Worm (Caenorhabditis elegans) whole organism, mixed stage, embryonic: ENCODE measurements around the gene mrpl-51.

Experiments used
- M03D4.4 ChIP-seq: sonication (generic microtip); optimal IDR thresholded peaks from 2 replicates; lab custom pipeline; 2017; ENCODE audit warnings: mild to moderate bottlenecking, missing genetic modification characterization, missing compliant biosample characterization
- bed-3 ChIP-seq: fragments of 200-800 bp; sonication (Bioruptor generic); optimal IDR thresholded peaks from 3 replicates; lab custom pipeline; 2018; ENCODE audit warnings: mild to moderate bottlenecking, missing genetic modification characterization, moderate library complexity, missing compliant biosample characterization
- blmp-1 ChIP-seq: fragments of 150-350 bp; optimal IDR thresholded peaks from 2 replicates; lab custom pipeline; 2014; ENCODE audit warnings: missing biosample characterization, missing genetic modification characterization
- ceh-43 ChIP-seq: fragments of 200-800 bp; sonication (Bioruptor generic); optimal IDR thresholded peaks from 2 replicates; lab custom pipeline; 2018; ENCODE audit warnings: mild to moderate bottlenecking, missing genetic modification characterization, moderate library complexity, missing compliant biosample characterization
- ceh-83 ChIP-seq: fragments of 200-800 bp; sonication (Bioruptor generic); optimal IDR thresholded peaks from 2 replicates; lab custom pipeline; 2018; ENCODE audit warnings: mild to moderate bottlenecking, missing genetic modification characterization, missing compliant biosample characterization
- ces-1 ChIP-seq: fragments of 150-350 bp; optimal IDR thresholded peaks from 2 replicates; lab custom pipeline; 2014; ENCODE audit warnings: missing biosample characterization, missing genetic modification reagents, missing genetic modification characterization
- cnd-1 ChIP-seq: fragments of 200-800 bp; sonication (Bioruptor generic); optimal IDR thresholded peaks from 2 replicates; lab custom pipeline; 2018; ENCODE audit warnings: mild to moderate bottlenecking, missing genetic modification characterization, missing compliant biosample characterization
- drap-1 ChIP-seq: fragments of 200-800 bp; sonication (Bioruptor generic); optimal IDR thresholded peaks from 3 replicates; lab custom pipeline; 2018; ENCODE audit warnings: mild to moderate bottlenecking, missing genetic modification characterization, missing compliant biosample characterization
- elt-1 ChIP-seq: sonication (generic microtip); optimal IDR thresholded peaks from 2 replicates; lab custom pipeline; 2017; ENCODE audit warnings: missing genetic modification characterization, mild to moderate bottlenecking, missing compliant biosample characterization, antibody characterized with exemption, moderate library complexity, borderline replicate concordance; ENCODE audit not compliant: insufficient read depth
- elt-3 ChIP-seq: fragments of 150-350 bp; optimal IDR thresholded peaks from 2 replicates; lab custom pipeline; 2014; ENCODE audit warnings: missing biosample characterization, missing genetic modification characterization
- flh-1 ChIP-seq: fragments of 200-800 bp; sonication (Bioruptor generic); optimal IDR thresholded peaks from 2 replicates; lab custom pipeline; 2018; ENCODE audit warnings: mild to moderate bottlenecking, missing genetic modification characterization, moderate library complexity, missing compliant biosample characterization
- ham-2 ChIP-seq: fragments of 200-800 bp; sonication (Bioruptor generic); optimal IDR thresholded peaks from 2 replicates; lab custom pipeline; 2018; ENCODE audit warnings: mild to moderate bottlenecking, missing genetic modification characterization, missing compliant biosample characterization
- hlh-1 ChIP-seq: fragments of 150-350 bp; optimal IDR thresholded peaks from 2 replicates; lab custom pipeline; 2014; ENCODE audit warnings: missing biosample characterization, missing genetic modification reagents, missing genetic modification characterization
- lin-13 ChIP-seq: fragments of 150-350 bp; optimal IDR thresholded peaks from 2 replicates; lab custom pipeline; 2014; ENCODE audit warnings: missing biosample characterization, missing genetic modification characterization
- lin-32 ChIP-seq: fragments of 200-800 bp; sonication (Bioruptor generic); optimal IDR thresholded peaks from 2 replicates; lab custom pipeline; 2018; ENCODE audit warnings: mild to moderate bottlenecking, missing genetic modification characterization, missing compliant biosample characterization
- lsy-2 ChIP-seq: fragments of 150-350 bp; optimal IDR thresholded peaks from 2 replicates; lab custom pipeline; 2014; ENCODE audit warnings: missing biosample characterization, missing genetic modification characterization
- mab-5 ChIP-seq: fragments of 150-350 bp; optimal IDR thresholded peaks from 2 replicates; lab custom pipeline; 2014; ENCODE audit warnings: missing biosample characterization, missing genetic modification characterization
- mep-1 ChIP-seq: fragments of 150-350 bp; optimal IDR thresholded peaks from 2 replicates; lab custom pipeline; 2017; ENCODE audit warnings: missing biosample characterization, missing genetic modification reagents, missing genetic modification characterization, inconsistent platforms
- mls-2 ChIP-seq: sonication (generic microtip); optimal IDR thresholded peaks from 2 replicates; lab custom pipeline; 2016; ENCODE audit warnings: mild to moderate bottlenecking, missing genetic modification characterization, moderate library complexity, missing compliant biosample characterization
- nhr-2 ChIP-seq: fragments of 150-350 bp; optimal IDR thresholded peaks from 2 replicates; lab custom pipeline; 2014; ENCODE audit warnings: missing biosample characterization, missing genetic modification characterization
- nhr-237 ChIP-seq: fragments of 150-350 bp; optimal IDR thresholded peaks from 2 replicates; lab custom pipeline; 2014; ENCODE audit warnings: missing biosample characterization, missing genetic modification characterization
- nhr-28 ChIP-seq: fragments of 150-350 bp; optimal IDR thresholded peaks from 2 replicates; lab custom pipeline; 2014; ENCODE audit warnings: missing biosample characterization, missing genetic modification characterization
- nhr-76 ChIP-seq: sonication (generic microtip); optimal IDR thresholded peaks from 2 replicates; lab custom pipeline; 2017; ENCODE audit warnings: missing biosample characterization, missing genetic modification characterization
- pha-4 ChIP-seq: fragments of 150-350 bp; optimal IDR thresholded peaks from 2 replicates; lab custom pipeline; 2018; ENCODE audit warnings: missing biosample characterization, missing genetic modification reagents, missing genetic modification characterization
- sem-2 ChIP-seq: fragments of 200-800 bp; sonication (Bioruptor generic); optimal IDR thresholded peaks from 2 replicates; lab custom pipeline; 2018; ENCODE audit warnings: mild to moderate bottlenecking, missing genetic modification characterization, missing compliant biosample characterization
- snpc-4 ChIP-seq: fragments of 150-350 bp; optimal IDR thresholded peaks from 2 replicates; lab custom pipeline; 2014; ENCODE audit warnings: missing biosample characterization, missing genetic modification characterization
- tbx-8 ChIP-seq: fragments of 200-800 bp; sonication (Bioruptor generic); optimal IDR thresholded peaks from 2 replicates; lab custom pipeline; 2018; ENCODE audit warnings: mild to moderate bottlenecking, missing genetic modification characterization, moderate library complexity, missing compliant biosample characterization
- unc-120 ChIP-seq: sonication (generic microtip); optimal IDR thresholded peaks from 2 replicates; lab custom pipeline; 2017; ENCODE audit warnings: missing genetic modification characterization, missing compliant biosample characterization; ENCODE audit not compliant: poor library complexity, severe bottlenecking
- unc-39 ChIP-seq: fragments of 150-350 bp; optimal IDR thresholded peaks from 2 replicates; lab custom pipeline; 2014; ENCODE audit warnings: missing biosample characterization, missing genetic modification characterization
- unc-62 ChIP-seq: fragments of 150-350 bp; optimal IDR thresholded peaks from 2 replicates; lab custom pipeline; 2014; ENCODE audit warnings: missing biosample characterization, missing genetic modification reagents, missing genetic modification characterization
- zip-8 ChIP-seq: fragments of 150-350 bp; optimal IDR thresholded peaks from 2 replicates; lab custom pipeline; 2014; ENCODE audit warnings: missing biosample characterization, missing genetic modification characterization
- ztf-11 ChIP-seq: fragments of 150-350 bp; optimal IDR thresholded peaks from 2 replicates; lab custom pipeline; 2014; ENCODE audit warnings: missing biosample characterization, missing genetic modification characterization

mrpl-51 gene

DNA sequence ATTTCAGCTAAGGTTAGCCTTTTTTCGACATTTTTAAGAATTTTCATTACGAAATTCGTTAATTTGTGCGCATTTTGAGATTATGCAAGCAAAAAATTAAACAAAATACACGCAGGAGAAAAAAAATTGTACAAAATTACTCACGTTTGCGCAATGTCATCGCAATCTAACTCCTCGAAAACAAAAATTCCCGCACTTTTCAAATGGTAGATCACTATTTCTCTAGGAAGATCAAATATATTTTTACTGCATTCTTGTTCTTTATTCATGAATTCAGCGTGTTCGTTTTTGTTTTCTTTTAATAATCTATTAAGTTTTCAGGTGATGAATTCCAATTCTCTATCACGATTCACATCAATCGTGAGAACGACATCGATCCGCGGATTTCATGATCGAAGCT lies at the start of gene mrpl-51, which contains the start of gene T12G3.6:
Gene mrpl-51, plus strand, starts transcription at position 322 of the 400 bp plus-strand sequence.
Gene T12G3.6, minus strand, starts transcription at position 269 of the 400 bp plus-strand sequence.
- no peak for TF ChIP-seq lsy-2 (tag; lab: Kevin White, UChicago)
- no peak for TF ChIP-seq unc-62 (GFP tag; lab: Kevin White, UChicago)
- TF ChIP-seq pha-4 (tag; lab: Kevin White, UChicago), result no peak
- no peak for TF ChIP-seq nhr-237 (tag; lab: Kevin White, UChicago)
- TF ChIP-seq nhr-2, result no peak
- TF ChIP-seq unc-120 (tag; lab: Kevin White, UChicago), result no peak
- TF ChIP-seq flh-1 (GFP tag; lab: Kevin White, UChicago), result no peak
- no peak for TF ChIP-seq sem-2
- TF ChIP-seq unc-39, result no peak
- TF ChIP-seq ztf-11 (tag; lab: Kevin White, UChicago), result no peak
- no peak for TF ChIP-seq mls-2 (tag; lab: Kevin White, UChicago)
- TF ChIP-seq lin-32, result no peak
- TF ChIP-seq nhr-28 (tag; lab: Kevin White, UChicago), result no peak
- TF ChIP-seq drap-1 (GFP tag; lab: Kevin White, UChicago), result no peak
- no peak for TF ChIP-seq lin-13 (tag; lab: Kevin White, UChicago)
- TF ChIP-seq blmp-1 (tag; lab: Kevin White, UChicago), result no peak
- TF ChIP-seq ceh-83 (GFP tag; lab: Kevin White, UChicago), result no peak
- no peak for TF ChIP-seq hlh-1 (tag; lab: Kevin White, UChicago)
- TF ChIP-seq bed-3 (GFP tag; lab: Kevin White, UChicago), result no peak
- no peak for TF ChIP-seq ceh-43 (GFP tag; lab: Kevin White, UChicago)

DNA sequence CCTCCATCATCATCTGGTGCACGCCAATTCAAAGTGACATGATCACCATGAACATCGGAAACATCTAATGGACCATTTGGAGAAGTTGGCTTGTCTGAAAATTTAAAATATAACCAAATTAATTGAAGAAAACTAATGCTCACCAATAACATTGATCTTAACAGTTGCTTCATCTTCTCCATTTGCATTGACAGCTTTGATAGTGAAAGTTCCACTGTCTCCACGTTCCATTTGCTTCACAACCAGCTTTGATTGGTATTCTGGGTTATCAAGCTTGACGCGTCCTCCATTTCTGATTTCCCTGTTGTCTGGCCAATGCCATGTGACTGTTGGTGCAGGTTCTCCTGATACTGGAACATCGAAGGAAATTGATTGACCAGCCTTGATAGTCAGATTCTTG lies 44.7 kb upstream of the mrpl-51 start:
- TF ChIP-seq sem-2 (no peak), elt-3 (tag; lab: Kevin White, UChicago) (no peak), nhr-76 (no peak), nhr-2 (no peak), lin-32 (no peak), bed-3 (GFP tag; lab: Kevin White, UChicago) (no peak), pha-4 (tag; lab: Kevin White, UChicago) (no peak), drap-1 (GFP tag; lab: Kevin White, UChicago) (no peak), unc-120 (tag; lab: Kevin White, UChicago) (no peak), unc-62 (GFP tag; lab: Kevin White, UChicago) (no peak), M03D4.4 (tag; lab: Kevin White, UChicago) (no peak), ceh-43 (GFP tag; lab: Kevin White, UChicago) (no peak), unc-39 (no peak), snpc-4 (tag; lab: Kevin White, UChicago) (no peak), lin-13 (tag; lab: Kevin White, UChicago) (no peak)

DNA sequence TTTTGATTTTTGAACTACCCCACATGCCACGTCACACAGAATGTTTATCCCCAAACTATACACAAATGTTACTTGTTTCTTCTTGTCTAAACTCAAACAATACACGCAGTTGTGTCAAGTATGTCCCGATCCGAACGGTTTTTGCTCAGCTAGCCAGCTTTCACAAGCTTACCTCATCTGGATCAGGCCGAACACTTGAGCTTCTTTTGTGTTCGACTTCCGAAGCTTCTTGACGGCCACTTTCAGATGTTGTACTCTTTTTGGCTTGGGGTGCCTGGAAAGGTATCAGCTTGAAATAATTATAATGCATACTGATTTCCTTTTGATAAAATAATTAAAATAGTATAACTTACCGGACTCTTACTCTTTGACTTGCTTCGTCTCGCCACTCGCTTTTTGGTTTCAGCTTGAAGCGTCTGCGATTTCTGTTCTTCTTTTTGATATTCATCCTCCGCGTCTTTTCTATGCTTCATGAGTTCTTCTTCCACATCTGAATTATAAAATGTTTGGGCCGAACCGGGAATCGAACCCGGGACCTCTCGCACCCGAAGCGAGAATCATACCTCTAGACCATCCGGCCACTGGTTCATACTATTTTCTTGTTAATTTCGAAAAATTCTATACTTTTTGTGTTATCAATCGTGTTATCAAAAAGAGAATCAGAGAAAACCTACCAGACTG lies 25.9 kb upstream of the mrpl-51 start:
- TF ChIP-seq lin-32, result no peak

DNA sequence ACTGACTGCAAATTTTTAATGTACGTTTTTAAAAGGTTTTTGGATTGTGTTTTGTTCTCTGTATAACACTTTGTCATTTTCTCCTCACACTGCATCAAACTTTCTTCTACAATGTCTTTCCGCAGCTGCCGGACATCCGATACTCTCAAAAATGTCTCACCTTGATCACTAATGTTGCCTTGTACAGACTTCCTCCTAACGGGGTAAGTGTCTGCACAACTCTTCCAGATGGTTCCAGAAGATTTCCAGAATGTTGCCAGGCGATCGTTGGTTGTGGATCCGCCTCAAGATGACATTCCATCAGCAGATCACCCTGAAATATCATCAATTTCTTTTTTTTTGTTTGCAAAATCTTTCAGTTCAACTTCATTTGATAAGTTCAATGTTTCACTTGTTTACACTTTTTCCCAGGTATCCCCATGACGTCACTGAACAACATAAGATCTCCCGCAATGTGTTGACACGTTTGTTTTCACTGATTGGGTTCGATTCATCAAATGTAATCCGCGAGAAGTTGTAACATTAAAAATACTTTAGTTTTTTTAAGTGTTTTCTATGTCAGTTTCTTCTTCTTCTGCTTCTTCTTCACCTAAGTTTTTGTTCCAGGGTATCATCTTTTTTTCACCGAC lies 22.0 kb upstream of the mrpl-51 start:
- TF ChIP-seq unc-120 (tag; lab: Kevin White, UChicago) (no peak), unc-62 (GFP tag; lab: Kevin White, UChicago) (no peak), ztf-11 (tag; lab: Kevin White, UChicago) (no peak), sem-2 (no peak), mab-5 (tag; lab: Kevin White, UChicago) (no peak), snpc-4 (tag; lab: Kevin White, UChicago) (no peak), hlh-1 (tag; lab: Kevin White, UChicago) (no peak), drap-1 (GFP tag; lab: Kevin White, UChicago) (no peak)

DNA sequence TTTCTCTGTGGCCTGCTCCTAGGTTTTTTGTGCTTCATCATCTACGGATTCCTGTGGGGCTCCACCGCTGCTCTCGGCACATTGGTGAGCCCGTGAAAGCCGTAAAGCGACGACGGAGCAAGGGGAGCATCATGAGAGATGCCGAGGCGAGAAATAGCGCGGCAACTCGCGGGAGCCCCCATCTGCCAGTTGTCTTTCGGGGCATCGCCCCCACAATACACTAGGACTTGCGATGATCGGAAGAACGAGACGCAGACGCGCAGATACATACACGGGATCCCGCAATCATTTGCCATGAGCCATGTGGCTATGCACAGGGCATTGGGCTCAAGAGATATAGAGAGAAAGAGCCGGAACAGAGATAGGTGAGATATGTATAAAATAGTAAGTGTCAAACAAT lies 20.7 kb upstream of the mrpl-51 start:
- TF ChIP-seq mls-2 (tag; lab: Kevin White, UChicago) (no peak), cnd-1 (tag; lab: Kevin White, UChicago) (no peak), nhr-237 (tag; lab: Kevin White, UChicago) (no peak), unc-120 (tag; lab: Kevin White, UChicago) (peak; percentile 96), lin-13 (tag; lab: Kevin White, UChicago) (no peak), nhr-2 (no peak), M03D4.4 (tag; lab: Kevin White, UChicago) (peak; percentile 39), unc-39 (no peak), ham-2 (GFP tag; lab: Kevin White, UChicago) (no peak), ces-1 (no peak), nhr-28 (tag; lab: Kevin White, UChicago) (no peak), elt-3 (tag; lab: Kevin White, UChicago) (no peak), hlh-1 (tag; lab: Kevin White, UChicago) (peak; percentile 89), ztf-11 (tag; lab: Kevin White, UChicago) (no peak), bed-3 (GFP tag; lab: Kevin White, UChicago) (no peak), unc-62 (GFP tag; lab: Kevin White, UChicago) (peak; percentile 65), ceh-43 (GFP tag; lab: Kevin White, UChicago) (no peak), drap-1 (GFP tag; lab: Kevin White, UChicago) (peak; percentile 1), pha-4 (tag; lab: Kevin White, UChicago) (no peak), mep-1 (tag; lab: Kevin White, UChicago) (no peak), elt-1 (tag; lab: Kevin White, UChicago) (no peak), flh-1 (GFP tag; lab: Kevin White, UChicago) (no peak), zip-8 (tag; lab: Kevin White, UChicago) (no peak), ceh-83 (GFP tag; lab: Kevin White, UChicago) (no peak), tbx-8 (GFP tag; lab: Kevin White, UChicago) (no peak)
